Worm (Caenorhabditis elegans) whole organism, L4 larva: Measurements from ENCODE around the gene srx-137.

ENCODE experiments used
- R02D3.7 ChIP-seq: fragments of 150-350 bp; sonication (generic microtip); optimal IDR thresholded peaks from 3 replicates; lab custom pipeline; 2014; ENCODE audit warnings: missing biosample characterization, missing genetic modification characterization
- T20F7.1 ChIP-seq: fragments of 200-800 bp; sonication (Bioruptor generic); optimal IDR thresholded peaks from 2 replicates; lab custom pipeline; 2018; ENCODE audit warnings: mild to moderate bottlenecking, missing genetic modification characterization, missing compliant biosample characterization
- aha-1 ChIP-seq: fragments of 150-350 bp; peaks from one replicate; lab custom pipeline; 2014; ENCODE audit warnings: missing biosample characterization, missing genetic modification characterization
- dpl-1 ChIP-seq: fragments of 150-350 bp; optimal IDR thresholded peaks from 2 replicates; lab custom pipeline; 2014; ENCODE audit warnings: missing biosample characterization, missing genetic modification reagents, missing genetic modification characterization
- egl-27 ChIP-seq: sonication (generic microtip); optimal IDR thresholded peaks from 3 replicates; lab custom pipeline; 2017; ENCODE audit warnings: missing biosample characterization, missing genetic modification reagents, missing genetic modification characterization
- lin-13 ChIP-seq: fragments of 150-350 bp; optimal IDR thresholded peaks from 2 replicates; lab custom pipeline; 2014; ENCODE audit warnings: missing biosample characterization, missing genetic modification reagents, missing genetic modification characterization
- lin-39 ChIP-seq: fragments of 150-350 bp; optimal IDR thresholded peaks from 2 replicates; lab custom pipeline; 2014; ENCODE audit warnings: missing biosample characterization, missing genetic modification reagents, missing genetic modification characterization
- nhr-237 ChIP-seq: sonication (generic microtip); optimal IDR thresholded peaks from 2 replicates; lab custom pipeline; 2017; ENCODE audit warnings: missing biosample characterization, missing genetic modification characterization
- nhr-41 ChIP-seq: fragments of 200-800 bp; sonication (Bioruptor generic); IDR thresholded peaks from 2 replicates; pipeline ENCODE4 v1.3.6; 2022; ENCODE audit warnings: missing genetic modification reagents, missing genetic modification characterization, missing compliant biosample characterization
- nhr-77 ChIP-seq: fragments of 150-350 bp; optimal IDR thresholded peaks from 2 replicates; lab custom pipeline; 2014; ENCODE audit warnings: missing biosample characterization, missing genetic modification characterization
- pqm-1 ChIP-seq: sonication (generic microtip); optimal IDR thresholded peaks from 2 replicates; lab custom pipeline; 2017; ENCODE audit warnings: missing biosample characterization, missing genetic modification characterization

DNA sequence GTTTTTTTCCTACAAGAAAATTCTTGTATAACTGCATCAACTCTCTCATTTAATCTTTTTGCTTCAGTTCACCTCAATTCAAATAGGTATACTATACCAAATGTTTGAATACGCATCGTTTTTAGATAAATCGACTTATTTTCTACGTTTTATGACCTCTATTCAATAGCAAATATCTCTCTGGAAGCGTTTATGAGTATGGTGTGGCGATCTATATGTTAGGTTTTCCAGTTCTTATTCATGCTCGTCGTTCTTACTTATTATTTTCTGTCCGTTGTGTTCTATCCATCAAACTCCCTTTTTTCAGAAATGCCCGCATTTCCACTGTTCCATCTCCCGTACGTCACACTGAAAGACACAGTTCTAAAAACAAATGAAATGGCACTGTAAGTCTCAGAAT lies 18.0 kb downstream of the srx-137 start, which contains the start of gene T22G5.3:
- TF ChIP-seq nhr-237 (tag; lab: Kevin White, UChicago), result no peak
- TF ChIP-seq T20F7.1 (GFP tag; lab: Kevin White, UChicago), result no peak
- no peak for TF ChIP-seq pqm-1 (tag; lab: Kevin White, UChicago)
- no peak for TF ChIP-seq lin-39 (tag; lab: Kevin White, UChicago)
- TF ChIP-seq nhr-41 (GFP tag; lab: Robert Waterston, UW), result no peak
- TF ChIP-seq lin-13 (GFP tag; lab: Kevin White, UChicago), result no peak
- TF ChIP-seq aha-1, result no peak
- no peak for TF ChIP-seq dpl-1 (GFP tag; lab: Kevin White, UChicago)
- no peak for TF ChIP-seq egl-27
- TF ChIP-seq R02D3.7 (tag; lab: Kevin White, UChicago), result no peak
- no peak for TF ChIP-seq nhr-77
